Worm (Caenorhabditis elegans): Measurements from ENCODE around the gene srlf-4.

DNA sequence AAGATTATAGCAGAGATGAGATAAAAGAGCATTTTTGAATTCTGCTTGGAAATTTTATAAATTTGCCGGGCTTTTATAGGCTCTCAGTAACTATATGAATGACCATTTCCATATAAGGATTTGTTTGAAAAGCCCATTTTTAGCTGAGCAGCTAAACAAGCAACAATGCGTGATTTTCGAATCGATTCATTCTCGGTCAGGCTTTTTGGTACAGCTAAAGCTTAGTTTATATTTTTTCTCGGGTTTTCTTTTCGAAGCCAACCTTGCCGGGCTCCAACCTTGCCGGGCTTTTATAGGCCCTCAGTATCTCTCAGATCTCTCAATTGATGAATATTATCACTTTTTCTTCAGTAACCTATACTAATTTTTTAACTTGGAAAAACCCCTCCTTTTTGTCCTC lies at the start of gene srlf-4:
- no peak for TF ChIP-seq ceh-83 (GFP tag; optimal IDR thresholded peaks at IDR 0.05)
- TF ChIP-seq nhr-237 (tag; optimal IDR thresholded peaks at IDR 0.05) = no peak
- no peak for TF ChIP-seq unc-39 (tag; optimal IDR thresholded peaks at IDR 0.05)
- TF ChIP-seq zip-8 (tag; optimal IDR thresholded peaks at IDR 0.05) = no peak
- no peak for TF ChIP-seq mls-2 (tag; optimal IDR thresholded peaks at IDR 0.05)
